Worm (Caenorhabditis elegans) whole organism, L2 larva: Measurements from ENCODE around the gene fbxa-71.
A peak's percentile ranks its signal among the peaks of the same experiment; 100 is the strongest.

Experiments used
- R02D3.7 ChIP-seq: fragments of 150-350 bp; optimal IDR thresholded peaks from 2 replicates; lab custom pipeline; 2014; ENCODE audit warnings: missing biosample characterization, missing genetic modification characterization
- Y55F3AM.14 ChIP-seq: fragments of 200-800 bp; sonication (Bioruptor generic); optimal IDR thresholded peaks from 2 replicates; lab custom pipeline; 2018; ENCODE audit warnings: mild to moderate bottlenecking, missing genetic modification characterization, missing compliant biosample characterization
- ZK546.5 ChIP-seq: sonication (generic microtip); optimal IDR thresholded peaks from 2 replicates; lab custom pipeline; 2017; ENCODE audit warnings: missing biosample characterization, missing genetic modification characterization
- blmp-1 ChIP-seq: sonication (generic microtip); optimal IDR thresholded peaks from 2 replicates; lab custom pipeline; 2017; ENCODE audit warnings: missing genetic modification characterization, mild to moderate bottlenecking, missing compliant biosample characterization, antibody characterized with exemption, moderate library complexity; ENCODE audit not compliant: insufficient read depth
- ceh-16 ChIP-seq: fragments of 150-350 bp; optimal IDR thresholded peaks from 2 replicates; lab custom pipeline; 2014; ENCODE audit warnings: missing biosample characterization, missing genetic modification characterization
- ceh-82 ChIP-seq: fragments of 150-350 bp; optimal IDR thresholded peaks from 2 replicates; lab custom pipeline; 2014; ENCODE audit warnings: missing biosample characterization, missing genetic modification characterization
- crh-2 ChIP-seq: sonication (generic microtip); optimal IDR thresholded peaks from 2 replicates; lab custom pipeline; 2017; ENCODE audit warnings: missing biosample characterization, missing genetic modification characterization
- elt-1 ChIP-seq: fragments of 150-350 bp; optimal IDR thresholded peaks from 2 replicates; lab custom pipeline; 2014; ENCODE audit warnings: missing biosample characterization, missing genetic modification characterization
- elt-3 ChIP-seq: sonication (generic microtip); optimal IDR thresholded peaks from 2 replicates; lab custom pipeline; 2017; ENCODE audit warnings: missing biosample characterization, missing genetic modification characterization
- fos-1 ChIP-seq: fragments of 150-350 bp; optimal IDR thresholded peaks from 2 replicates; lab custom pipeline; 2014; ENCODE audit warnings: missing biosample characterization, missing genetic modification characterization
- gmeb-1 ChIP-seq: fragments of 150-350 bp; optimal IDR thresholded peaks from 2 replicates; lab custom pipeline; 2014; ENCODE audit warnings: missing biosample characterization, missing genetic modification characterization
- lin-11 ChIP-seq: fragments of 150-350 bp; sonication (generic microtip); optimal IDR thresholded peaks from 2 replicates; lab custom pipeline; 2014; ENCODE audit warnings: missing biosample characterization, missing genetic modification characterization, inconsistent platforms, mixed read lengths
- lin-13 ChIP-seq: fragments of 150-350 bp; optimal IDR thresholded peaks from 2 replicates; lab custom pipeline; 2014; ENCODE audit warnings: missing biosample characterization, missing genetic modification reagents, missing genetic modification characterization
- lsy-2 ChIP-seq, 2 experiments: fragments of 150-350 bp in 1 of 2; sonication (generic microtip) in 1 of 2; optimal IDR thresholded peaks; 2 replicates each; lab custom pipeline; 2014 to 2017; ENCODE audit warnings: missing biosample characterization in 2 of 2, missing genetic modification characterization in 2 of 2
- mab-5 ChIP-seq: fragments of 150-350 bp; optimal IDR thresholded peaks from 2 replicates; lab custom pipeline; 2014; ENCODE audit warnings: missing biosample characterization, missing genetic modification characterization
- mbf-1 ChIP-seq: sonication (generic microtip); optimal IDR thresholded peaks from 2 replicates; lab custom pipeline; 2017; ENCODE audit warnings: missing biosample characterization, missing genetic modification characterization
- nhr-10 ChIP-seq: sonication (generic microtip); optimal IDR thresholded peaks from 2 replicates; lab custom pipeline; 2017; ENCODE audit warnings: missing biosample characterization, missing genetic modification characterization
- nhr-11 ChIP-seq: fragments of 150-350 bp; optimal IDR thresholded peaks from 2 replicates; lab custom pipeline; 2014; ENCODE audit warnings: missing biosample characterization, missing genetic modification characterization
- nhr-12 ChIP-seq: fragments of 150-350 bp; optimal IDR thresholded peaks from 2 replicates; lab custom pipeline; 2014; ENCODE audit warnings: missing biosample characterization, missing genetic modification characterization
- nhr-129 ChIP-seq: fragments of 150-350 bp; optimal IDR thresholded peaks from 2 replicates; lab custom pipeline; 2014; ENCODE audit warnings: missing biosample characterization, missing genetic modification characterization
- nhr-21 ChIP-seq: fragments of 150-350 bp; optimal IDR thresholded peaks from 2 replicates; lab custom pipeline; 2014; ENCODE audit warnings: missing biosample characterization, missing genetic modification characterization
- nhr-23 ChIP-seq: fragments of 150-350 bp; optimal IDR thresholded peaks from 2 replicates; lab custom pipeline; 2014; ENCODE audit warnings: missing biosample characterization, missing genetic modification reagents, missing genetic modification characterization
- nhr-237 ChIP-seq: fragments of 150-350 bp; optimal IDR thresholded peaks from 2 replicates; lab custom pipeline; 2014; ENCODE audit warnings: missing biosample characterization, missing genetic modification characterization
- nhr-6 ChIP-seq: fragments of 150-350 bp; optimal IDR thresholded peaks from 2 replicates; lab custom pipeline; 2014; ENCODE audit warnings: missing biosample characterization, missing genetic modification characterization
- nhr-77 ChIP-seq: fragments of 150-350 bp; optimal IDR thresholded peaks from 2 replicates; lab custom pipeline; 2014; ENCODE audit warnings: missing biosample characterization, missing genetic modification characterization
- peb-1 ChIP-seq: fragments of 150-350 bp; optimal IDR thresholded peaks from 2 replicates; lab custom pipeline; 2014; ENCODE audit warnings: missing biosample characterization, missing genetic modification characterization
- sem-4 ChIP-seq: fragments of 150-350 bp; optimal IDR thresholded peaks from 2 replicates; lab custom pipeline; 2014; ENCODE audit warnings: missing biosample characterization, missing genetic modification reagents, missing genetic modification characterization
- sma-3 ChIP-seq: sonication (generic microtip); optimal IDR thresholded peaks from 2 replicates; lab custom pipeline; 2016; ENCODE audit warnings: missing genetic modification reagents, missing genetic modification characterization, missing compliant biosample characterization
- sma-9 ChIP-seq, 2 experiments: fragments of 150-350 bp in 1 of 2; sonication (generic microtip) in 1 of 2; optimal IDR thresholded peaks; 2 replicates each; lab custom pipeline; 2014 to 2016; ENCODE audit warnings: missing genetic modification characterization in 2 of 2, mild to moderate bottlenecking in 1 of 2, missing biosample characterization in 1 of 2, missing compliant biosample characterization in 1 of 2, missing genetic modification reagents in 1 of 2, moderate library complexity in 1 of 2
- unc-39 ChIP-seq: fragments of 150-350 bp; optimal IDR thresholded peaks from 2 replicates; lab custom pipeline; 2014; ENCODE audit warnings: missing biosample characterization, missing genetic modification characterization
- unc-55 ChIP-seq: fragments of 150-350 bp; sonication (generic microtip); optimal IDR thresholded peaks from 3 replicates; lab custom pipeline; 2014; ENCODE audit warnings: missing biosample characterization, missing genetic modification reagents, missing genetic modification characterization
- unc-62 ChIP-seq: fragments of 150-350 bp; optimal IDR thresholded peaks from 2 replicates; lab custom pipeline; 2014; ENCODE audit warnings: missing biosample characterization, missing genetic modification reagents, missing genetic modification characterization
- ztf-1 ChIP-seq: fragments of 200-800 bp; sonication (Bioruptor generic); conservative IDR thresholded peaks from 2 replicates; pipeline ENCODE4 v1.3.6; 2022; ENCODE audit warnings: missing genetic modification characterization, missing compliant biosample characterization
- ztf-11 ChIP-seq: sonication (generic microtip); optimal IDR thresholded peaks from 2 replicates; lab custom pipeline; 2017; ENCODE audit warnings: missing biosample characterization, missing genetic modification characterization
- ztf-4 ChIP-seq: fragments of 150-350 bp; optimal IDR thresholded peaks from 2 replicates; lab custom pipeline; 2014; ENCODE audit warnings: missing biosample characterization, missing genetic modification characterization

The fbxa-71 gene

DNA sequence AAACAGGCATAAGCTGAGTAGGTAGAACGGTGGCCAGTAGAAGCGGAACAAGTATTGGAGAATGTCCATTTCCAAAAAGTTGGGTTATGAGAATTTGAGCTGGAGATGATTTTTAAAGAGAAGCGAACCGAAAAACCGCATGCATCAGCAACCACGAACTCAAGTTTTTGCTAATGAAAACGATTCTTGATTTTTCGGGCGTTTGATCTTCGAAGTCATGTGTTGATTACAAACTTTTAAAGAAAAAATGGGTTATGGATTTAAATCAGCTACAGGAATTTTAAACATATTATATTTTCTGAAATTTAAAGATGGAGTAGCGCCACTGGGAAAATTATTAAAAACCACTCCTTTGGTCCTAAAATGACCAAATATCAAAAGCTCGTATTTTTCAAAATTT, 31.7 kb upstream of the fbxa-71 start, which contains the start of gene srd-65:
srd-65 (minus strand) TSS at position 101 of the 400 bp plus-strand sequence.
- TF ChIP-seq peb-1 (tag; lab: Kevin White, UChicago), result no peak
- TF ChIP-seq lin-11 (tag; lab: Kevin White, UChicago), result no peak
- no peak for TF ChIP-seq sma-9 (GFP tag; optimal IDR thresholded peaks at IDR 0.05; lab: Kevin White, UChicago)
- TF ChIP-seq sma-9 (tag; optimal IDR thresholded peaks at IDR 0.05; lab: Kevin White, UChicago), result no peak
- no peak for TF ChIP-seq ztf-4 (tag; lab: Kevin White, UChicago)
- TF ChIP-seq ztf-1 (GFP tag; lab: Robert Waterston, UW), result no peak
- no peak for TF ChIP-seq unc-55 (GFP tag; lab: Kevin White, UChicago)
- TF ChIP-seq nhr-129 (tag; lab: Kevin White, UChicago), result no peak
- TF ChIP-seq mab-5 (tag; lab: Kevin White, UChicago), result no peak
- TF ChIP-seq unc-62 (GFP tag; lab: Kevin White, UChicago), result no peak
- TF ChIP-seq gmeb-1 (tag; lab: Kevin White, UChicago), result no peak
- TF ChIP-seq nhr-23 (tag; lab: Kevin White, UChicago), result no peak
- no peak for TF ChIP-seq lin-13 (GFP tag; lab: Kevin White, UChicago)
- TF ChIP-seq ceh-82 (tag; lab: Kevin White, UChicago), result no peak
- TF ChIP-seq ceh-16 (tag; lab: Kevin White, UChicago), result no peak
- TF ChIP-seq sma-3 (GFP tag; lab: Kevin White, UChicago), result no peak
- no peak for TF ChIP-seq nhr-10
- TF ChIP-seq elt-1 (tag; lab: Kevin White, UChicago), result no peak

DNA sequence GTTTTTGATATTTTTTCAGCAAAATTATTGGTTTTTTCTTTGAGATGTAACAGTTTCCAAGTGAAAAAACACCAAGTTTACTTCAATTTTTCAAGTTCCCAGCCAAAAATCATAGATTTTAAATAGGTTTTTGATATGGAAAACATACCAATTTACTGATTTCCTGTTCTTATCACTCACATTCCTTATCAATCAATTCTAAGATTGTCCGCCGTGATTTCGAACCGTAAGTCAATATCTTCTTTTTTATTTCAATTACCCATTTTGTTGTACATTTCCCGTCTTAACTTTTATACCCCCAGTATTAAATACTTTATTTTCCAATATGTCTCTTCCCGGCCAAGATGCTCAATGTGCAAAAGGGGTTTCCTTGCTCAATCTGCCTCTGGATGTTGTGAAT, 31.1 kb upstream of the fbxa-71 start, which contains the start of gene fbxa-38:
fbxa-38 (plus strand) TSS at position 195 of the 400 bp plus-strand sequence.
- TF ChIP-seq ceh-16 (tag; lab: Kevin White, UChicago), result no peak
- peak; percentile 18 for TF ChIP-seq fos-1 (tag; lab: Kevin White, UChicago)

- TF ChIP-seq fos-1 (tag; lab: Kevin White, UChicago), result no peak
- no peak for TF ChIP-seq ZK546.5 (tag; lab: Kevin White, UChicago)
- TF ChIP-seq sem-4 (tag; lab: Kevin White, UChicago), result no peak
- no peak for TF ChIP-seq lsy-2 (tag; optimal IDR thresholded peaks at IDR 0.05; lab: Kevin White, UChicago)
- TF ChIP-seq mbf-1 (tag; lab: Kevin White, UChicago), result no peak
- no peak for TF ChIP-seq nhr-6 (tag; lab: Kevin White, UChicago)
- no peak for TF ChIP-seq nhr-237 (tag; lab: Kevin White, UChicago)
- no peak for TF ChIP-seq unc-39 (tag; lab: Kevin White, UChicago)
- TF ChIP-seq, all 48 proteins: peak for 0
Observed at ce11 chrIII:2227407-2227806, 28.2 kb upstream of the fbxa-71 start, which contains the start of gene fbxa-62. fbxa-62 (plus strand) TSS chrIII:2227707.

ce11 chrIII:2232360-2232759, 23.3 kb upstream of the fbxa-71 start, which contains the start of gene fbxa-47:
fbxa-47 (minus strand) TSS chrIII:2232460.
- TF ChIP-seq crh-2 (tag; lab: Kevin White, UChicago), result no peak
- TF ChIP-seq fos-1 (tag; lab: Kevin White, UChicago), result no peak
- TF ChIP-seq mab-5 (tag; lab: Kevin White, UChicago), result no peak
- TF ChIP-seq Y55F3AM.14 (GFP tag; lab: Kevin White, UChicago), result no peak
- TF ChIP-seq nhr-129 (tag; lab: Kevin White, UChicago), result no peak
- TF ChIP-seq ztf-11 (tag; lab: Kevin White, UChicago), result no peak
- no peak for TF ChIP-seq nhr-12 (tag; lab: Kevin White, UChicago)

ce11 chrIII:2233399-2233798, 22.2 kb upstream of the fbxa-71 start:
- TF ChIP-seq nhr-11 (no peak), elt-3 (tag; lab: Kevin White, UChicago) (no peak), nhr-21 (tag; lab: Kevin White, UChicago) (no peak), unc-62 (GFP tag; lab: Kevin White, UChicago) (no peak), blmp-1 (tag; lab: Kevin White, UChicago) (no peak), peb-1 (tag; lab: Kevin White, UChicago) (no peak), sma-3 (GFP tag; lab: Kevin White, UChicago) (no peak), nhr-77 (tag; lab: Kevin White, UChicago) (no peak), nhr-237 (tag; lab: Kevin White, UChicago) (no peak), R02D3.7 (tag; lab: Kevin White, UChicago) (no peak), ztf-11 (tag; lab: Kevin White, UChicago) (no peak)
